Fruit fly (Drosophila melanogaster) whole organism, embryonic: ENCODE results near the gene AANATL7.

ENCODE experiments used
- Antp ChIP-seq: fragments of 200-800 bp; sonication (Bioruptor generic); optimal IDR thresholded peaks from 3 replicates; lab custom pipeline; 2016; ENCODE audit warnings: missing biosample characterization, missing genetic modification characterization
- Asciz ChIP-seq: fragments of 200-800 bp; sonication (Bioruptor generic); optimal IDR thresholded peaks from 2 replicates; lab custom pipeline; 2017; ENCODE audit warnings: missing biosample characterization, mild to moderate bottlenecking, missing genetic modification characterization, missing genetic modification reagents
- CG10209 ChIP-seq: fragments of 200-800 bp; sonication (Bioruptor generic); optimal IDR thresholded peaks from 3 replicates; lab custom pipeline; 2017; ENCODE audit warnings: missing biosample characterization, mild to moderate bottlenecking, missing genetic modification characterization, missing genetic modification reagents
- CG10274 ChIP-seq: fragments of 200-800 bp; sonication (Bioruptor generic); optimal IDR thresholded peaks from 3 replicates; lab custom pipeline; 2017; ENCODE audit warnings: missing biosample characterization, mild to moderate bottlenecking, missing genetic modification characterization
- CG11696 ChIP-seq: fragments of 200-800 bp; sonication (Bioruptor generic); IDR thresholded peaks from 2 replicates; pipeline ENCODE4 v1.3.6; 2022; ENCODE audit warnings: missing biosample characterization, missing genetic modification characterization
- CG12769 ChIP-seq: fragments of 200-800 bp; sonication (Bioruptor generic); optimal IDR thresholded peaks from 2 replicates; lab custom pipeline; 2019; ENCODE audit warnings: missing biosample characterization, mild to moderate bottlenecking, missing genetic modification characterization, moderate library complexity
- CG12942 ChIP-seq: fragments of 200-800 bp; sonication (Bioruptor generic); optimal IDR thresholded peaks from 3 replicates; lab custom pipeline; 2016; ENCODE audit warnings: missing biosample characterization, missing genetic modification characterization
- CG14014 ChIP-seq: fragments of 200-800 bp; sonication (Bioruptor generic); IDR thresholded peaks from 2 replicates; pipeline ENCODE4 v1.3.6; 2022; ENCODE audit warnings: missing biosample characterization, missing genetic modification characterization
- CG14667 ChIP-seq: fragments of 200-800 bp; sonication (Bioruptor generic); IDR thresholded peaks from 2 replicates; pipeline ENCODE4 v1.3.6; 2022; ENCODE audit warnings: missing biosample characterization, missing genetic modification characterization
- CG14710 ChIP-seq: fragments of 200-800 bp; sonication (Bioruptor generic); optimal IDR thresholded peaks from 3 replicates; lab custom pipeline; 2019; ENCODE audit warnings: missing biosample characterization, mild to moderate bottlenecking, missing genetic modification characterization, moderate library complexity
- CG18011 ChIP-seq: fragments of 200-800 bp; sonication (Bioruptor generic); optimal IDR thresholded peaks from 2 replicates; lab custom pipeline; 2017; ENCODE audit warnings: missing biosample characterization, missing genetic modification characterization, mild to moderate bottlenecking, moderate library complexity, missing genotype
- CG18619 ChIP-seq: fragments of 200-800 bp; sonication (Bioruptor generic); optimal IDR thresholded peaks from 3 replicates; lab custom pipeline; 2017; ENCODE audit warnings: missing biosample characterization, mild to moderate bottlenecking, missing genetic modification characterization
- CG2120 ChIP-seq: fragments of 200-800 bp; sonication (Bioruptor generic); optimal IDR thresholded peaks from 3 replicates; lab custom pipeline; 2016; ENCODE audit warnings: missing biosample characterization, missing genetic modification characterization
- CG2199 ChIP-seq: fragments of 200-800 bp; sonication (Bioruptor generic); IDR thresholded peaks from 3 replicates; pipeline ENCODE4 v1.3.6; 2022; ENCODE audit warnings: missing biosample characterization, missing genetic modification characterization
- CG2712 ChIP-seq: fragments of 200-800 bp; optimal IDR thresholded peaks from 3 replicates; lab custom pipeline; 2019; ENCODE audit warnings: missing biosample characterization, mild to moderate bottlenecking, missing genetic modification characterization, moderate library complexity
- CG31388 ChIP-seq: fragments of 200-800 bp; sonication (Bioruptor generic); optimal IDR thresholded peaks from 2 replicates; lab custom pipeline; 2016; ENCODE audit warnings: missing biosample characterization, missing genetic modification characterization
- CG33213 ChIP-seq: fragments of 200-800 bp; sonication (Bioruptor generic); optimal IDR thresholded peaks from 3 replicates; lab custom pipeline; 2016; ENCODE audit warnings: missing biosample characterization, missing genetic modification characterization
- CG34224 ChIP-seq: fragments of 200-800 bp; sonication (Bioruptor generic); IDR thresholded peaks from 3 replicates; pipeline ENCODE4 v1.3.6; 2022; ENCODE audit warnings: missing biosample characterization, missing genetic modification characterization; ENCODE audit not compliant: partially characterized antibody
- CG4360 ChIP-seq: fragments of 200-800 bp; sonication (Bioruptor generic); IDR thresholded peaks from 2 replicates; pipeline ENCODE4 v1.3.6; 2022; ENCODE audit warnings: missing biosample characterization, missing genetic modification characterization
- CG6765 ChIP-seq: fragments of 200-800 bp; sonication (Bioruptor generic); optimal IDR thresholded peaks from 3 replicates; lab custom pipeline; 2017; ENCODE audit warnings: missing biosample characterization, mild to moderate bottlenecking, missing genetic modification characterization
- CG6854 ChIP-seq: fragments of 200-800 bp; sonication (Bioruptor generic); optimal IDR thresholded peaks from 3 replicates; lab custom pipeline; 2017; ENCODE audit warnings: missing biosample characterization, mild to moderate bottlenecking, missing genetic modification characterization
- CG8290 ChIP-seq, 3 experiments: fragments of 200-800 bp; sonication (Bioruptor generic); optimal IDR thresholded peaks; 2 replicates each; lab custom pipeline; 2016 to 2019; ENCODE audit warnings: missing biosample characterization in 3 of 3, missing genetic modification characterization in 3 of 3, mild to moderate bottlenecking in 2 of 3, moderate library complexity in 1 of 3
- CG8765 ChIP-seq: fragments of 200-800 bp; sonication (Bioruptor generic); IDR thresholded peaks from 2 replicates; pipeline ENCODE4 v1.3.6; 2022; ENCODE audit warnings: missing biosample characterization, missing genetic modification characterization
- CG9609 ChIP-seq: fragments of 200-800 bp; sonication (Bioruptor generic); optimal IDR thresholded peaks from 3 replicates; lab custom pipeline; 2016; ENCODE audit warnings: missing biosample characterization, missing genetic modification characterization
- H15 ChIP-seq: fragments of 200-800 bp; sonication (Bioruptor generic); IDR thresholded peaks from 3 replicates; pipeline ENCODE4 v1.3.6; 2022; ENCODE audit warnings: missing biosample characterization, missing genetic modification characterization
- HLH54F ChIP-seq: fragments of 200-800 bp; sonication (Bioruptor generic); optimal IDR thresholded peaks from 3 replicates; lab custom pipeline; 2016; ENCODE audit warnings: missing biosample characterization, missing genetic modification characterization
- Kr ChIP-seq: fragments of 200-800 bp; sonication (Bioruptor generic); optimal IDR thresholded peaks from 2 replicates; lab custom pipeline; 2017; ENCODE audit warnings: missing biosample characterization, mild to moderate bottlenecking, missing genetic modification characterization
- Mad ChIP-seq: fragments of 200-800 bp; sonication (Bioruptor generic); optimal IDR thresholded peaks from 2 replicates; lab custom pipeline; 2016; ENCODE audit warnings: missing biosample characterization, missing genetic modification characterization
- Neu2 ChIP-seq: fragments of 200-800 bp; sonication (Bioruptor generic); optimal IDR thresholded peaks from 3 replicates; lab custom pipeline; 2016; ENCODE audit warnings: missing biosample characterization, missing genetic modification characterization, borderline replicate concordance
- Scr ChIP-seq: fragments of 200-800 bp; sonication (Bioruptor generic); IDR thresholded peaks from 2 replicates; pipeline ENCODE4 v1.3.6; 2022; ENCODE audit warnings: missing biosample characterization, missing genetic modification characterization; ENCODE audit not compliant: partially characterized antibody
- Side ChIP-seq: fragments of 200-800 bp; sonication (Bioruptor generic); optimal IDR thresholded peaks from 2 replicates; lab custom pipeline; 2016; ENCODE audit warnings: missing biosample characterization, missing genetic modification characterization
- bab2 ChIP-seq: fragments of 200-800 bp; sonication (Bioruptor generic); optimal IDR thresholded peaks from 2 replicates; lab custom pipeline; 2016; ENCODE audit warnings: missing biosample characterization, missing genetic modification characterization
- dimm ChIP-seq: fragments of 200-800 bp; sonication (Bioruptor generic); IDR thresholded peaks from 2 replicates; pipeline ENCODE4 v1.3.6; 2022; ENCODE audit warnings: missing biosample characterization, missing genetic modification characterization
- dpn ChIP-seq, 2 experiments: fragments of 200-800 bp; sonication (Bioruptor generic); optimal IDR thresholded peaks; 3 replicates each; lab custom pipeline; 2016; ENCODE audit warnings: missing biosample characterization in 2 of 2, missing genetic modification characterization in 2 of 2
- ham ChIP-seq: fragments of 200-800 bp; sonication (Bioruptor generic); IDR thresholded peaks from 2 replicates; pipeline ENCODE4 v1.3.6; 2022; ENCODE audit warnings: missing biosample characterization, missing genetic modification characterization
- hkb ChIP-seq, 2 experiments: fragments of 200-800 bp in 1 of 2; fragments of >200 bp in 1 of 2; sonication (Bioruptor generic) in 1 of 2; IDR thresholded peaks in 1 of 2; optimal IDR thresholded peaks in 1 of 2; 2 replicates each; pipeline versions ENCODE4 v1.3.6 to Lab custom; 2017 to 2022; ENCODE audit warnings: missing biosample characterization in 1 of 2, missing genetic modification characterization in 1 of 2
- jing ChIP-seq: fragments of 200-800 bp; sonication (Bioruptor generic); optimal IDR thresholded peaks from 2 replicates; lab custom pipeline; 2018; ENCODE audit warnings: missing biosample characterization, mild to moderate bottlenecking, missing genetic modification characterization
- org-1 ChIP-seq: fragments of 200-800 bp; sonication (Bioruptor generic); optimal IDR thresholded peaks from 2 replicates; lab custom pipeline; 2017; ENCODE audit warnings: missing biosample characterization, missing genetic modification characterization
- pnt ChIP-seq: fragments of 200-800 bp; sonication (Bioruptor generic); optimal IDR thresholded peaks from 3 replicates; lab custom pipeline; 2016; ENCODE audit warnings: missing biosample characterization, missing genetic modification characterization
- pzg ChIP-seq: fragments of 200-800 bp; sonication (Bioruptor generic); optimal IDR thresholded peaks from 3 replicates; lab custom pipeline; 2018; ENCODE audit warnings: missing biosample characterization, mild to moderate bottlenecking, missing genetic modification characterization, moderate library complexity
- ro ChIP-seq: fragments of 200-800 bp; sonication (Bioruptor generic); IDR thresholded peaks from 2 replicates; pipeline ENCODE4 v1.3.6; 2022; ENCODE audit warnings: missing biosample characterization, missing genetic modification characterization
- schlank ChIP-seq: fragments of 200-800 bp; sonication (Bioruptor generic); optimal IDR thresholded peaks from 2 replicates; lab custom pipeline; 2018; ENCODE audit warnings: missing biosample characterization, mild to moderate bottlenecking, missing genetic modification characterization
- slbo ChIP-seq: fragments of 200-800 bp; sonication (Bioruptor generic); IDR thresholded peaks from 2 replicates; pipeline ENCODE4 v1.3.6; 2022; ENCODE audit warnings: missing biosample characterization, missing genetic modification characterization
- slp2 ChIP-seq: fragments of 200-800 bp; sonication (Bioruptor generic); optimal IDR thresholded peaks from 2 replicates; lab custom pipeline; 2016; ENCODE audit warnings: missing biosample characterization, missing genetic modification characterization
- so ChIP-seq: fragments of 200-800 bp; sonication (Bioruptor generic); IDR thresholded peaks from 3 replicates; pipeline ENCODE4 v1.3.6; 2022; ENCODE audit warnings: missing biosample characterization, missing genetic modification characterization
- ssp ChIP-seq: fragments of 200-800 bp; sonication (Bioruptor generic); IDR thresholded peaks from 2 replicates; pipeline ENCODE4 v1.3.6; 2022; ENCODE audit warnings: missing biosample characterization, missing genetic modification characterization
- stc ChIP-seq: fragments of 200-800 bp; sonication (Bioruptor generic); IDR thresholded peaks from 2 replicates; pipeline ENCODE4 v1.3.6; 2022; ENCODE audit warnings: missing biosample characterization, missing genetic modification characterization
- vfl ChIP-seq: fragments of 200-800 bp; sonication (Bioruptor generic); optimal IDR thresholded peaks from 2 replicates; lab custom pipeline; 2016; ENCODE audit warnings: missing biosample characterization, missing genetic modification characterization

Gene AANATL7

DNA sequence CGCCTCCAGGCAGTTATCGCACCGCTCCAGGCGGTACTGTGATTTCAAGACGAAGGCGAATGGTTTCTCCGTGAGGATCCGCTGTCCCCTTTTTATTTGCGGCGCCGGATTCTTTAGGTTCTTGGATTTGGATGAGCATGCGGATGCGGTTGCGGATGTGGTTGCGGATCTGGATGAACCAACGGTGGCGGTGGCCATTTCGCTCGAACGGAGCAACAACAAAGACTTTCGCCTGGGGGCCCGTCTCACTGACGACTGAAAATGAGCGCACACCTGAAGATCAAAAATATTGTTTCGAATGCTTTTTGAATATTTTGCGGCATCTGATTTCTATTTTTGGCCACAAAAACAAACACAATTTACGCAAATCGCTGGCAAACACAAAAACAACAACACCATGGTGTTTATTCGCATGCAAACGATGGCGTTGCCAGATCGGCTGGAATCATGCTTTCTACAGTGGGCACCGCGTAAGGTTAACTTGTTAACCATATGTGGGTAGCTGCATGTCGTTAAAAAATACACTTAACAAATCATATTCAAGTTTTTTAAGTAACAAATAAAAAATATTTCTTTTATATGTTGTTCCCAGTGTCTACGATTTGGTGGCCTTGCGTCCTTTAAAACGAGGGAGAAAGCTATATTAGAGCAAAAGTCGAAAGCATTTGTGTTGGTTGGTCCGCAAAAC is 27.9 kb downstream of the AANATL7 start, which contains the start of gene Smyd3 (continued):
- TF ChIP-seq dimm (GFP tag; lab: Robert Waterston, UW) (no peak), HLH54F (GFP tag; lab: Kevin White, UChicago) (peak; percentile 85), Kr (GFP tag; lab: Kevin White, UChicago) (no peak), CG11696 (GFP tag; lab: Robert Waterston, UW) (peak; percentile 70), CG14710 (peak; percentile 58), stc (GFP tag; lab: Robert Waterston, UW) (peak; percentile 79; the same call in 1 of the 2 replicates), CG10209 (GFP tag; lab: Kevin White, UChicago) (peak; percentile 59), CG18011 (GFP tag; lab: Kevin White, UChicago) (peak; percentile 71), CG6854 (GFP tag; lab: Kevin White, UChicago) (peak; percentile 44), dpn (GFP tag; optimal IDR thresholded peaks at IDR 0.05; lab: Kevin White, UChicago) (peak; percentile 80 to 81), CG18619 (peak; percentile 67), org-1 (GFP tag; lab: Kevin White, UChicago) (peak; percentile 48), CG12942 (GFP tag; lab: Kevin White, UChicago) (peak; percentile 72), CG14667 (GFP tag; lab: Robert Waterston, UW) (peak; percentile 73), Antp (GFP tag; lab: Kevin White, UChicago) (peak; percentile 79), Side (GFP tag; lab: Kevin White, UChicago) (peak; percentile 62), Mad (GFP tag; lab: Kevin White, UChicago) (peak; percentile 57), Neu2 (GFP tag; lab: Kevin White, UChicago) (no peak), ssp (peak; percentile 60), ro (GFP tag; lab: Robert Waterston, UW) (peak; percentile 19; the same call in 1 of the 2 replicates), CG2712 (tag; lab: Kevin White, UChicago) (peak; percentile 76), CG4360 (peak; percentile 86), slp2 (GFP tag; lab: Kevin White, UChicago) (peak; percentile 49), schlank (tag; lab: Kevin White, UChicago) (peak; percentile 1), CG12769 (no peak), so (peak; percentile 69; the same call in 1 of the 3 replicates), Asciz (no peak), CG2199 (GFP tag; lab: Robert Waterston, UW) (no peak), hkb (optimal IDR thresholded peaks at IDR 0.05; lab: Kevin White, UChicago) (no peak), hkb (GFP tag; IDR thresholded peaks at IDR 0.05; lab: Robert Waterston, UW) (peak; percentile 88), CG10274 (GFP tag; lab: Kevin White, UChicago) (no peak), Scr (no peak), CG14014 (GFP tag; lab: Robert Waterston, UW) (peak; percentile 85), jing (GFP tag; lab: Kevin White, UChicago) (no peak), CG6765 (peak; percentile 48), pnt (GFP tag; lab: Kevin White, UChicago) (peak; percentile 61), slbo (peak; percentile 88), pzg (GFP tag; lab: Kevin White, UChicago) (peak; percentile 43), H15 (GFP tag; lab: Robert Waterston, UW) (peak; percentile 76; the same call in 2 of the 3 replicates), CG33213 (GFP tag; lab: Kevin White, UChicago) (peak; percentile 72), CG31388 (peak; percentile 59), bab2 (GFP tag; lab: Kevin White, UChicago) (peak; percentile 73), CG9609 (GFP tag; lab: Kevin White, UChicago) (peak; percentile 65), CG34224 (GFP tag; lab: Robert Waterston, UW) (no peak), ham (GFP tag; lab: Robert Waterston, UW) (no peak), vfl (GFP tag; lab: Kevin White, UChicago) (peak; percentile 83), CG2120 (GFP tag; lab: Kevin White, UChicago) (peak; percentile 90), CG8290 (GFP tag; optimal IDR thresholded peaks at IDR 0.05; lab: Kevin White, UChicago) (peak; percentile 61), CG8290 (tag; optimal IDR thresholded peaks at IDR 0.05; lab: Kevin White, UChicago) (no peak), CG8765 (GFP tag; lab: Robert Waterston, UW) (peak; percentile 61)
